Worm (Caenorhabditis elegans): ENCODE data around the gene F47D12.3.

DNA sequence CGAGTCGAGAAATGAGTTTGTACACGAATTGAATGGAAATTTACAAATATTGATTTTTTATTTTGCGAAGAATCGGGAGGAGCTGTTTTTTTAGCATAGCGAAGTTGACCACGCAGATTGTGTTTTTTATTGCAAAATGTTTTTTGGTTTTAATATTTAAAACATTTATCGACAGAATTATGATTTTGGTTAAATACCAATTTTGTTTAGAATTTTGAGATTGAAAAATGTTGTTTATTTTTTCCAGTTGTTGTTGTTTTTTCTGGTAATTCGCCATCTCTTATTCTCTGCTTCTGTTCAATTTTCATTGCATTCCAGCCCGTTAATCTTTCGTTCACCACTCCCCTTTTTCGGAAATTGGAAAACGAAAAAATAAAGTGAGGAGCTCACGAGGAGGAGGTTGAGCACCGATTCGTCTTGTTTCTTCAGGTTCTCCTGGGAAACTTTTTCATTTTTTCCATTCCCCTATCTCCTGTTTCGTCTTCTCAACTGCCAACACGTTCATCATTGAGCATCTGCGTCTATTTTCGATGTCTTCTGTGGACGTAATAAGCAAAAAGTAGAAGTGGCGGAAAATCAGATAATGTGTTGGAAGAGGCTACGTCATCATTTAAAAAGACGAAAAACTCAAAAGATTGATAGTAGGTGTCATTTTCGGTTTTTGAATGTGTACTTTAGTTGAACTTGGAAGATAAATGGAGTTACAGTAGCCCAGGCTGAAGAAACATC is 2.1 kb upstream of the F47D12.3 start, which contains the start of gene F47D12.7:
- TF ChIP-seq rnt-1 (tag; optimal IDR thresholded peaks at IDR 0.05), result no peak
- TF ChIP-seq tbx-7 (tag; optimal IDR thresholded peaks at IDR 0.05), result no peak
- TF ChIP-seq ama-1 (optimal IDR thresholded peaks at IDR 0.05), result no peak
- no peak for TF ChIP-seq K09A11.1 (tag; optimal IDR thresholded peaks at IDR 0.05; ENCODE audit: insufficient read depth)
- no peak for TF ChIP-seq dve-1 (tag; optimal IDR thresholded peaks at IDR 0.05)
- no peak for TF ChIP-seq mec-3 (tag; optimal IDR thresholded peaks at IDR 0.05; ENCODE audit: borderline replicate concordance)
- no peak for TF ChIP-seq ttx-3 (tag; optimal IDR thresholded peaks at IDR 0.05)
- TF ChIP-seq dmd-4 (tag; optimal IDR thresholded peaks at IDR 0.05; ENCODE audit: borderline replicate concordance), result no peak
- no peak for TF ChIP-seq K02D7.2 (tag; optimal IDR thresholded peaks at IDR 0.05)
- TF ChIP-seq che-1 (tag; optimal IDR thresholded peaks at IDR 0.05), result no peak
- no peak for TF ChIP-seq sox-4 (tag; optimal IDR thresholded peaks at IDR 0.05)
- no peak for TF ChIP-seq nhr-11 (tag; optimal IDR thresholded peaks at IDR 0.05)
- TF ChIP-seq pat-9 (tag; optimal IDR thresholded peaks at IDR 0.05), result no peak
- no peak for TF ChIP-seq pha-4 (tag; optimal IDR thresholded peaks at IDR 0.05)

Data from whole organism, late embryonic.